Fruit fly (Drosophila melanogaster) whole organism, wandering third instar larva: ENCODE data around the gene CG44428.

Experiments
- Abd-B ChIP-seq: fragments of >200 bp; optimal IDR thresholded peaks from 2 replicates; lab custom pipeline; 2017; ENCODE audit warnings: missing biosample characterization, missing genetic modification characterization
- CG9705 ChIP-seq: fragments of 200-800 bp; sonication (Bioruptor generic); optimal IDR thresholded peaks from 2 replicates; lab custom pipeline; 2018; ENCODE audit warnings: missing biosample characterization, mild to moderate bottlenecking, missing genetic modification characterization
- Dif ChIP-seq: fragments of 200-275, 200-300 bp; sonication (Bioruptor generic); optimal IDR thresholded peaks from 2 replicates; lab custom pipeline; 2018; ENCODE audit warnings: missing biosample characterization, missing genetic modification characterization; ENCODE audit not compliant: partially characterized antibody
- Hr78 ChIP-seq: fragments of >200 bp; optimal IDR thresholded peaks from 2 replicates; lab custom pipeline; 2017; ENCODE audit warnings: missing biosample characterization, missing genetic modification characterization
- OdsH ChIP-seq: fragments of 200-800 bp; sonication (Bioruptor generic); optimal IDR thresholded peaks from 2 replicates; lab custom pipeline; 2016; ENCODE audit warnings: missing biosample characterization, mild to moderate bottlenecking, missing genetic modification characterization
- fru ChIP-seq: fragments of 200-800 bp; sonication (Bioruptor generic); optimal IDR thresholded peaks from 3 replicates; lab custom pipeline; 2016; ENCODE audit warnings: missing biosample characterization, mild to moderate bottlenecking, missing genetic modification characterization
- h ChIP-seq: fragments of 200-800 bp; sonication (Bioruptor generic); optimal IDR thresholded peaks from 3 replicates; lab custom pipeline; 2016; ENCODE audit warnings: missing biosample characterization, mild to moderate bottlenecking, missing genetic modification characterization
- pan ChIP-seq: fragments of >200 bp; optimal IDR thresholded peaks from 2 replicates; lab custom pipeline; 2017
- psq ChIP-seq: fragments of 200-800 bp; sonication (Bioruptor generic); optimal IDR thresholded peaks from 3 replicates; lab custom pipeline; 2017; ENCODE audit warnings: missing biosample characterization, mild to moderate bottlenecking, missing genetic modification characterization, moderate library complexity
- sv ChIP-seq: fragments of 200-800 bp; sonication (Bioruptor generic); optimal IDR thresholded peaks from 3 replicates; lab custom pipeline; 2016; ENCODE audit warnings: missing biosample characterization, missing genetic modification characterization
- tai ChIP-seq: sonication (Bioruptor generic); optimal IDR thresholded peaks from 2 replicates; lab custom pipeline; 2016; ENCODE audit warnings: missing biosample characterization, missing genetic modification characterization
- usp ChIP-seq: fragments of >200 bp; optimal IDR thresholded peaks from 2 replicates; lab custom pipeline; 2017; ENCODE audit warnings: missing biosample characterization, missing genetic modification characterization

- TF ChIP-seq CG9705 (GFP tag; lab: Kevin White, UChicago) (peak; percentile 22), tai (GFP tag; lab: Kevin White, UChicago) (peak; percentile 47), psq (peak; percentile 41), pan (no peak), sv (GFP tag; lab: Kevin White, UChicago) (peak; percentile 24), OdsH (GFP tag; lab: Kevin White, UChicago) (peak; percentile 53), usp (GFP tag; lab: Kevin White, UChicago) (no peak), Hr78 (GFP tag; lab: Kevin White, UChicago) (no peak), fru (GFP tag; lab: Kevin White, UChicago) (peak; percentile 40), Abd-B (GFP tag; lab: Kevin White, UChicago) (no peak), h (GFP tag; lab: Kevin White, UChicago) (peak; percentile 54), Dif (GFP tag; lab: Kevin White, UChicago) (peak; percentile 44)
Measured at dm6 chrX:13563483-13564443, 33.7 kb upstream of the CG44428 start, which contains the start of the genes CG46311 and Tpst.
